Worm (Caenorhabditis elegans) whole organism, L1 larva: ENCODE data around the gene rpl-39.

Experiments used
- ama-1 ChIP-seq: fragments of 150-350 bp; optimal IDR thresholded peaks from 2 replicates; lab custom pipeline; 2014
- ceh-82 ChIP-seq, 3 experiments: fragments of 150-350 bp in 1 of 3; sonication (generic microtip) in 2 of 3; optimal IDR thresholded peaks; 2 replicates each; lab custom pipeline; 2014 to 2017; ENCODE audit warnings: missing biosample characterization in 3 of 3, missing genetic modification characterization in 3 of 3
- dpl-1 ChIP-seq, 3 experiments: fragments of 150-350 bp in 2 of 3; sonication (generic microtip) in 1 of 3; optimal IDR thresholded peaks; 2 replicates each; lab custom pipeline; 2014 to 2017; ENCODE audit warnings: missing biosample characterization in 3 of 3, missing genetic modification characterization in 3 of 3, missing genetic modification reagents in 3 of 3
- elt-2 ChIP-seq: sonication (generic microtip); optimal IDR thresholded peaks from 2 replicates; lab custom pipeline; 2016; ENCODE audit warnings: missing genetic modification characterization, mild to moderate bottlenecking, inconsistent platforms, missing compliant biosample characterization, missing genetic modification reagents
- lin-15B ChIP-seq: fragments of 150-350 bp; sonication (generic microtip); optimal IDR thresholded peaks from 3 replicates; lab custom pipeline; 2014; ENCODE audit warnings: missing biosample characterization, missing genetic modification characterization
- mep-1 ChIP-seq: fragments of 150-350 bp; optimal IDR thresholded peaks from 2 replicates; lab custom pipeline; 2014; ENCODE audit warnings: missing biosample characterization, missing genetic modification characterization
- nhr-28 ChIP-seq: fragments of 150-350 bp; optimal IDR thresholded peaks from 2 replicates; lab custom pipeline; 2014; ENCODE audit warnings: missing biosample characterization, missing genetic modification characterization
- nhr-76 ChIP-seq: sonication (generic microtip); optimal IDR thresholded peaks from 2 replicates; lab custom pipeline; 2017; ENCODE audit warnings: missing biosample characterization, missing genetic modification characterization
- pqm-1 ChIP-seq: sonication (generic microtip); optimal IDR thresholded peaks from 3 replicates; lab custom pipeline; 2017; ENCODE audit warnings: missing biosample characterization, missing genetic modification characterization
- skn-1 ChIP-seq: fragments of 150-350 bp; optimal IDR thresholded peaks from 2 replicates; lab custom pipeline; 2014; ENCODE audit warnings: missing biosample characterization, missing genetic modification characterization
- unc-130 ChIP-seq: fragments of 150-350 bp; optimal IDR thresholded peaks from 2 replicates; lab custom pipeline; 2017; ENCODE audit warnings: missing biosample characterization, missing genetic modification characterization, inconsistent platforms
- zag-1 ChIP-seq: fragments of 150-350 bp; optimal IDR thresholded peaks from 2 replicates; lab custom pipeline; 2014; ENCODE audit warnings: missing biosample characterization, missing genetic modification characterization

- TF ChIP-seq skn-1 (peak; percentile 12), nhr-76 (no peak), dpl-1 (GFP tag; optimal IDR thresholded peaks at IDR 0.05; lab: Kevin White, UChicago) (peak in 2 of 3 experiments; percentile 19 to 50), nhr-28 (tag; lab: Kevin White, UChicago) (no peak), pqm-1 (tag; lab: Kevin White, UChicago) (no peak), ceh-82 (tag; optimal IDR thresholded peaks at IDR 0.05; lab: Kevin White, UChicago) (peak in 1 of 3 experiments; percentile 30), lin-15B (tag; lab: Kevin White, UChicago) (peak; percentile 26), zag-1 (tag; lab: Kevin White, UChicago) (no peak), elt-2 (tag; lab: Kevin White, UChicago) (no peak), unc-130 (tag; lab: Kevin White, UChicago) (peak; percentile 63), ama-1 (lab: Kevin White, UChicago) (no peak), mep-1 (tag; lab: Kevin White, UChicago) (no peak)
These were observed 44.4 kb upstream of the rpl-39 start, which contains the start of gene lbp-4 for ce11 chrV:7820270-7820669.
